Fruit fly (Drosophila melanogaster): Measurements from ENCODE around the gene CG31809.
A peak's percentile ranks its signal among the peaks of the same experiment; 100 is the strongest.

Gene CG31809

DNA sequence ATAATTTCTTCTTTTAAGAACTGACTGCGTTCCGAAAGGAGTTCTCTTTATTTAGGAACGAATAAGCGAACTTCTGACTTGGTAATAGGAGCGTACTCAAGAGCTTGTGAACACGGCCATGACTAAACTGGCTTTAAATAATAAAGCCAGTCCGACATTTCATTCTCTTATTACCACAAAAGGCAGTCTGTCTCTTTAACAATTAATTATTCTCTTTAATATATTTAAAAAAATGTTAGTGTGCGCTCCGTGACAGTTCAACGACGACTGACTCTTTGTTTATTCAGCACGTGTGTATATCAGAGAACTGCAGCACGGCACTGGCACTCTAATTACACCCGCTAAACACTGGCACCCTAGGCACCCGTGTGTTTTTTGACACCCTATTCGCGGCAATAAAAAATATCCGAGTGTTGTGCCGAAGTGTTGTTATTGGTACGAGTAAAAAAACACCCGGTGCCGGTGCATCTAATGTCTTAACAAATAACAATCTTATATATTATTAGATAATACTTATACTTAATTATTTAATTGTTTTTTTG is at the start of gene CG31809:
TSS of gene CG31809 (minus strand) at position 249 of the 542 bp plus-strand sequence.
- TF ChIP-seq Dll (optimal IDR thresholded peaks at IDR 0.05) (no peak), pan (optimal IDR thresholded peaks at IDR 0.05) (peak; percentile 40)

DNA sequence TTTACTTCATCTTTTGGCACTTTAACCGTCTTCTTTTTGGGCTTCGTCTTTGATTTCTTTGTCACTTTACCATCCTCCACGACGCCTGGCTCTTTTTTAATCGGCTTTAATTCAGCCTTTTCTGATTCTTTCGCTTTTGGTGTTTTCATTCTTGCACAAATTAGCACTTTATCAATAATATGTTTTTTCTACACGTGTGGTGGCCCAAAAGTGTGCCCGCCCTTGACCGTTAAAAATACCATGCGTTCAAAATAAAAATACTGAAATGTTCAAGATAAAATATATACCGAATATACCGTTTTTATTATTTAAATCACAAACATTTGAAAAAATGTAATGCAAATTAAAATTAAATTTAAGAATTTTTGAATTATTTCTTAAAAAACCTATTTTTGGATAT is 43.5 kb upstream of the CG31809 start, which contains the start of gene CG12288:
TSS of gene CG12288 (minus strand) at position 216 of the 400 bp plus-strand sequence.
- no peak for TF ChIP-seq pan (optimal IDR thresholded peaks at IDR 0.05)
- no peak for TF ChIP-seq Dll (optimal IDR thresholded peaks at IDR 0.05)
- no peak for TF ChIP-seq psq (optimal IDR thresholded peaks at IDR 0.05)
- TF ChIP-seq usp (GFP tag; optimal IDR thresholded peaks at IDR 0.05), result no peak

DNA sequence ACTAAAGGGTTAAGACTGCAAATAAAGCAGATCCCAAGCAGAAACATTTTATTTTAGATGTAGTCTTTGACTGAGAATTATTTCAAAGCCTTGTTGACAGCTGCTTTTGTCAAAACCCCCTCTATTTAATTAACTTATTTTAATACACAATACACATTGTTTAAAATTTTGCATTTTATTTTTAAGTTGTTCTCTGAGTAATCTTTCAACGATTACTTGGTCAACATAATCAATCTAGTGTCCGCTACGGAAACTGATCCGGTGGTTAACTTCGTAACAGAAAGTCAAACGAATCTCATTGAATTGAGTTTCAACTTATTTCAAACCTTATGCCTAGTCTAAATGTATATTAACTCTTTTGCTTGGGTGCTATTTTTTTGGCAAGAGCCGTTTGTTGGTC is 41.9 kb upstream of the CG31809 start, which contains the start of gene CG31805:
TSS of gene CG31805 (minus strand) at position 101 of the 400 bp plus-strand sequence.
- TF ChIP-seq CG8478 (optimal IDR thresholded peaks at IDR 0.05), result no peak
- no peak for TF ChIP-seq psq (optimal IDR thresholded peaks at IDR 0.05)
- no peak for TF ChIP-seq pan (optimal IDR thresholded peaks at IDR 0.05)
- TF ChIP-seq EcR (GFP tag; optimal IDR thresholded peaks at IDR 0.05), result no peak
- no peak for TF ChIP-seq Dll (optimal IDR thresholded peaks at IDR 0.05)
- no peak for TF ChIP-seq usp (GFP tag; optimal IDR thresholded peaks at IDR 0.05)

DNA sequence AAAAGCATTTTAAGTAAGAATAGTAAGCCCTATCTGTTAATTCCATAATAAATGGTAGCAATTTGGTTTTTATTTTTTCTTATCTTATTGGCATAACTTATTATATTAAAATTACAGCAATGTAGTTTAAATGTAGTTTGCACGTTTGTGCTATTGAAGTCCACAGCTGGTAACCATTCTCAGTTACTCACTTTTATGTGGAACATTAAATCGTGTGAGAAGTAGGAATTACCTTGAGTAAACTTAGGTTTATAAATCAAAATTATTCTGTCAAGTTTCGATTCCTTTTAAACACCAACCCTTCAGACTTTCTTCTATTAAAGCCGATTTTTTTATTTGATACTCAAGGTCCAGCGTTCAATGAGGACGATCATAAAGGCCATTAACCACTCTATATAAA is 31.1 kb upstream of the CG31809 start, which contains the start of gene CG42556:
TSS of gene CG42556 (plus strand) at position 301 of the 400 bp plus-strand sequence.
- TF ChIP-seq CG8478 (optimal IDR thresholded peaks at IDR 0.05) (no peak), psq (optimal IDR thresholded peaks at IDR 0.05) (no peak), EcR (GFP tag; optimal IDR thresholded peaks at IDR 0.05) (no peak), Dll (optimal IDR thresholded peaks at IDR 0.05) (no peak), pan (optimal IDR thresholded peaks at IDR 0.05) (no peak), usp (GFP tag; optimal IDR thresholded peaks at IDR 0.05) (no peak)

DNA sequence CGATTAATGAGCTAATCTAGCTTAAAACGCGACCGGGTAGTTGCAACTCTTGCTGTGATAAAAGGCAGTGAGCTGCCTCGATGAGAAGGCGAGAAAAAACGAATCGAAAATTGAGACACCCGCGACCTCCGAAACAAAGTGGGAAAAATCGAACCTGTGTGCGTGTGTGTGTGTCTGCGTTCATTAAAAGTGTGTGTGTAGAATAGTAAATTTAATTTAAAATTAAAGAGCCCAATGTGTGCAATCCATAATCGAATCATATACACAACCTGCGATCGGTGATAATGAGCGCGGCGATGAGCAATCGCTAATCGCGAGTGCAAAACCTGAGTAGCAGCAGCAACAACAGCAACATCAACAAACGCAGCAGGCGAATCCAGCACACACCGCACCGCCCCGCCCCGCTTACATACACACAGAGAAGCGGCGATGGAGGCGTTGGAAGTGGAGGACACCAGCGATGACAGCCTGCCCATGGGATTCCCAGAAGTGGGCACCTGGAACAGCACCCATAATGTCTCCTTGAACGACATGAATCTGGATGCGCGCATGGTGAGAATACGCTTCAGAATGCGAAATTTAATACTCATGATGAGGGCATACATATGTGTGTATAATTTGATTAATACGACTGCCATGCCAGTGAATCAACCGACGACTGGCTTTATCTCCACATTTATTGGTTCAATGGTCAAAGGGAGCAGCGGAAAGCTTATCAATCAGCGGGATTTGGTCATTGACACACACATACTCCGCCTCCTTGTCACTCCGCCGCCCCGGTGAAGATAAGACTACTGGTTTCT is 30.3 kb upstream of the CG31809 start:
- TF ChIP-seq usp (GFP tag; optimal IDR thresholded peaks at IDR 0.05) (no peak), EcR (GFP tag; optimal IDR thresholded peaks at IDR 0.05) (peak in 1 of 2 experiments; percentile 45), psq (optimal IDR thresholded peaks at IDR 0.05) (no peak), pan (optimal IDR thresholded peaks at IDR 0.05) (peak; percentile 4), CG8478 (optimal IDR thresholded peaks at IDR 0.05) (no peak), Dll (optimal IDR thresholded peaks at IDR 0.05) (no peak)

DNA sequence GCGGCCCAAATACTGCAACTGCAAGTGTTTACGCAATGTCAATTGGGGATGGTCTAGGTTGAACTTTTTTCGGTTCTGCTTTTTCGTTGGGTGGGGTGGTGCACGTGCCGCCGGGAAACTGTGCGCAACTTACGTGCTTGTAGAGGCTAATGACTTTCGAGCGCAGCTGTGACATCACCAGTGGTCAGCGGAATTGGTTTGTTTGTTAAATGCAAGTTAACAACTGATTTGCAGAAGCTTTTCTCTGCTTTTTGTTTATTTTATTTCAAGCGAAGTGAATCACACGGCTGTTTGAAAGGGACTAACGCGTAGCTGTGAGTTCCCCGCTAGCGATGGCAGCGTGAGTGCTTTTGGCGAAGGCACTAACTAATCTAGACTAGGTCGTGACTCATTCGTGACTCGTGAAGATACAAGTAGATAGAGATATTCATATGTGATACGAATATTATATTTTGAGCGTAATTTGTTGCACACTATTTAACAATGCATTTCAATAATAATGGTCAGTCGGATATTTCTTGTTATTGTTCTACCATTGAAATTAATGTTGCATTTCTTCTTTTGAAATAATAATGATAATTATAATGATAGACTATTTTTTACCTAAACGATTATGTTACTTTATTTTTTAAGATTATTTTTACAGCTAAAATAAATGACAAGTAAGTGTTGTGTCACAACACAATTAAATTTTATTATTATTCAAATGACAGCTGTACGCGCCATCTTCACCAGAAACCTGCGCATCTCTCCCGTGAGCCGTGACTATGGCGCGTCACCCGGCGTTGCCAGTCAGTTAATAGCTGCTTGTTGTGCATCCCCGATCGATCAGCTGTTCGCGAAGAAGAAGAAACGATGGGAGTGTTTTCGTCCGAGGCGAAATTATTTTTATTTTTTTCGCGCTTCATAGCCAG is 29.4 kb upstream of the CG31809 start, which contains the start of the genes osi and tweek:
TSS of gene osi (minus strand) at position 307 of the 914 bp plus-strand sequence.
TSS of gene tweek (plus strand) at position 831 of the 914 bp plus-strand sequence.
- TF ChIP-seq pan (optimal IDR thresholded peaks at IDR 0.05) (no peak), CG8478 (optimal IDR thresholded peaks at IDR 0.05) (no peak), EcR (GFP tag; optimal IDR thresholded peaks at IDR 0.05) (no peak), Dll (optimal IDR thresholded peaks at IDR 0.05) (no peak), usp (GFP tag; optimal IDR thresholded peaks at IDR 0.05) (no peak), psq (optimal IDR thresholded peaks at IDR 0.05) (no peak)

DNA sequence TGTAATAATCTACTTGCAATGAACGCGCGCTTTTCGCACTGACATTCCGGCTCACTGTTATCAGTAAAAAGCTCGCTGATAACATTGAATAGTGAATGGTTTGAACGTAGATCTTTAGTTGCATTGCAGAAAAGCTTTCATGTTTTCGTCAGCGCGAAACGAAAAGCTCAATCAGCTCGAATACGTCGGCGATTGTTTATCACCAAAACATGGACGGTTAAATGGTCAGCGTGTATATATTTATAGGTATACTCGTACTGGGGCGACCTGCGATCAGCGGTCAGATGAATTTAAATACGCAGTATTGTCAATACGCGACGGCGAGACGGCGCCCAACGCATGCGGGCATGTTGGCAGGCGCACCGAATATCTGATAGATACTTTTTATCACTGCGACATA is 27.9 kb upstream of the CG31809 start:
- TF ChIP-seq CG8478 (optimal IDR thresholded peaks at IDR 0.05), result no peak
- TF ChIP-seq pan (optimal IDR thresholded peaks at IDR 0.05), result no peak

DNA sequence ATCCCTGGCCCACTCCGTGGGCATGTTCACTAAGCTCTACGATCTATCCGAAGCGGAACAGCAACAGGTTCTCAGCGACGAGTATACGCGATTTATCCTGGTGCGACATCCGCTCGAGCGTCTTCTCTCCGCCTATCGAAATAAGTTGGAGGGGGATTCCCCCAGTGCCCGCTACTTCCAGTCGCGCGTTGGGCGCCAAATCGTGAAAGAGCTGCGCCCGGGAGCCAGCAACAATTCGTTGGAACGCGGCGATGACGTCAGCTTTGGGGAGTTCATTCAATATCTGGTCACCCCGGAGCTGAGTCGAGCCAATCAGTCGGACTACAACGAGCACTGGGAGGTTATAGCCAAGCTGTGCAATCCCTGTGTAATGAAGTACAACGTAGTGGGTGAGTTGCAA is 26.8 kb upstream of the CG31809 start:
- no peak for TF ChIP-seq usp (GFP tag; optimal IDR thresholded peaks at IDR 0.05)
- TF ChIP-seq CG8478 (optimal IDR thresholded peaks at IDR 0.05), result no peak
- TF ChIP-seq EcR (GFP tag; optimal IDR thresholded peaks at IDR 0.05), result no peak
- no peak for TF ChIP-seq pan (optimal IDR thresholded peaks at IDR 0.05)
- no peak for TF ChIP-seq psq (optimal IDR thresholded peaks at IDR 0.05)
- TF ChIP-seq Dll (optimal IDR thresholded peaks at IDR 0.05), result no peak

DNA sequence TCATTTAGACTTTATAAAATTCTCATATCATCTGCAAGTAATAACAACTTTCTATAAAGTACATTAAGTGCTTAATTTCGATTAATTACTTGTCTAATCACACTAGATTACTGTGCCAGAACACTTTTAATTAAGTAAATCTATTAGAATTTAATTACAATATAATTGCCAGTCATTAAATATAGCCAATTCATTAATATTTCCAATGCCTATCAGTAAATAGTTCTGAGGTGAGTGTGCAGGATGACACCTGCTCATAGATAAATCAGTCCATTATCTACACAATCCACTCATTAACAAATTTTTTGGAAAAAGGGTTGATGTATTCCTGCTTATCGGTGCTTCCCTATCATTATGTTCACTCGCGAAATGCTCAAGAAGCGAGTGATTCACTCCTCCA is 26.2 kb upstream of the CG31809 start:
- TF ChIP-seq pan (optimal IDR thresholded peaks at IDR 0.05), result no peak
- TF ChIP-seq CG8478 (optimal IDR thresholded peaks at IDR 0.05), result no peak
- no peak for TF ChIP-seq usp (GFP tag; optimal IDR thresholded peaks at IDR 0.05)
- no peak for TF ChIP-seq psq (optimal IDR thresholded peaks at IDR 0.05)
- no peak for TF ChIP-seq EcR (GFP tag; optimal IDR thresholded peaks at IDR 0.05)
- TF ChIP-seq Dll (optimal IDR thresholded peaks at IDR 0.05), result no peak

DNA sequence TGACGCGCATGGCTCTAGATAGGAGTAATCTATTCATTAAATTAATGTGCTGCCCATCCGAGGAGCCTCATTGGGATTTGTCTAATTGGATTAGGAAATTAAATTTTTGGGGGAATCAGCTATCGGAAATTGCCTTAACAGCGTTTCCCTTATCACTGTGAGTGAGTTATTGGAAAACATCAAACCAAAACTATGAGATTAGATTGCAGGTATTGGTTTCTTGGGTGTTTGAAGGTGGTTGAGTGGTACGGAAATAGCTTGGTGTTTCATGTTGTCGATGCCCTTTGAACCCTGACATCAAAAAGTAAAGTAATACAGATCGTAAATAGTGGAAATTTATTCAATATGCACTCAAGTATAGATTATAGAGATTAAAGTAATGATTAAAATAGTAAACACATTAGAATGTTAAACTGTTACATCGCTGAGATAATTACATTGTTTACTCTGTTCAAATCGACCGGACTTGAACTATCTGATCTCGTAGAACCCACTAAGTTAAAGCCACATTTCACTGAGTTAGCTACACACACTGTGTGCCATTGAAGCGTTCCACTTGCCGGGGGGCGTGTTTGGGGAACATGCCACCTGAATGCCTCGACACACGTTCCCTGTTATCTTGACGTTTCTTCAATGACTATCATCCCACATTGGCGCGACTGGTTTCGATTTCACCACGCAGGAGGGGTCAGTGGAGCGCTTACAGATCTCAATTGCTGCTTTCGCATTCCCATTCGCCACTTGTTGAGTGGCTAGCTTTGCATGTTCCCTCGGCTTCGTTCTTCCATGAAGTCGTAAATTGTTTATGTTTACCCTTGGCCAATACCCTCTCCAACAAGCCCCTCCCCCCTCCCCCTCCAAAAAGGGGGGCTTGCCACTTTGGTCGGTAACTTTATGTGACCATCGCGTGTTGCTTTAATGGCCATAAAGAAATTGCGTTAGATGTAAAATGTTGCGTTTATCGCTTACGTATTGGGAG is 24.6 kb upstream of the CG31809 start:
- TF ChIP-seq pan (optimal IDR thresholded peaks at IDR 0.05) (no peak), EcR (GFP tag; optimal IDR thresholded peaks at IDR 0.05) (no peak), psq (optimal IDR thresholded peaks at IDR 0.05) (no peak), Dll (optimal IDR thresholded peaks at IDR 0.05) (no peak), CG8478 (optimal IDR thresholded peaks at IDR 0.05) (no peak), usp (GFP tag; optimal IDR thresholded peaks at IDR 0.05) (no peak)

DNA sequence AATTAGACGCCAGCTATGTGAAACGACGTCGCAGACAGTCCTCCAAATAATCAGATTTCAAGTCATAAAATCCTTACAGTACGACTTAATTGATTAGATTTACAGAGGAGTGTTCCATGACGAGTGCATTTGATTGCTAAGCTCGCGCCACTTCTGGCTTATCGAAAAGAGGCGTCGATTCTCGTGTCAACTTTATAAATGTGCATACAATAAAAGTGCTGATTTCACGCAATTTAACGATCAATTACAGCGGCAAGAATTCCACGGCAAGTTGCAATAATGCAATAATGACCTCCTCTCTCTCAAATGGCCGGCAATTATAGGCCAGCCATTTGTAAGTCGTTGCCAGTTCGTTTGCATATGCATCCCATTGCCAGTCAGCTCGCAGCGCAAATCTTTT is 23.9 kb upstream of the CG31809 start:
- TF ChIP-seq usp (GFP tag; optimal IDR thresholded peaks at IDR 0.05) (no peak), EcR (GFP tag; optimal IDR thresholded peaks at IDR 0.05) (no peak), Dll (optimal IDR thresholded peaks at IDR 0.05) (no peak), pan (optimal IDR thresholded peaks at IDR 0.05) (no peak), psq (optimal IDR thresholded peaks at IDR 0.05) (no peak), CG8478 (optimal IDR thresholded peaks at IDR 0.05) (no peak)

Data from whole organism.